Worm (Caenorhabditis elegans) whole organism, late embryonic: ENCODE measurements around the gene Y41G9A.17.

ENCODE experiments used
- C08G9.2 ChIP-seq: sonication (generic microtip); optimal IDR thresholded peaks from 2 replicates; lab custom pipeline; 2016; ENCODE audit warnings: mild to moderate bottlenecking, missing genetic modification characterization, moderate library complexity, missing compliant biosample characterization
- C38D4.7 ChIP-seq: fragments of 200-800 bp; sonication (Bioruptor generic); optimal IDR thresholded peaks from 2 replicates; lab custom pipeline; 2018; ENCODE audit warnings: mild to moderate bottlenecking, missing genetic modification characterization, moderate library complexity, missing compliant biosample characterization
- K02D7.2 ChIP-seq: sonication (generic microtip); optimal IDR thresholded peaks from 2 replicates; lab custom pipeline; 2017; ENCODE audit warnings: mild to moderate bottlenecking, missing genetic modification characterization, missing compliant biosample characterization
- K09A11.1 ChIP-seq: sonication (generic microtip); optimal IDR thresholded peaks from 2 replicates; lab custom pipeline; 2017; ENCODE audit warnings: antibody characterized with exemption, mild to moderate bottlenecking, missing genetic modification characterization, missing compliant biosample characterization; ENCODE audit not compliant: insufficient read depth
- Y22D7AL.16 ChIP-seq: sonication (generic microtip); optimal IDR thresholded peaks from 2 replicates; lab custom pipeline; 2016; ENCODE audit warnings: missing genetic modification characterization, missing compliant biosample characterization
- ahr-1 ChIP-seq: sonication (generic microtip); optimal IDR thresholded peaks from 2 replicates; lab custom pipeline; 2016; ENCODE audit warnings: missing genetic modification characterization, missing compliant biosample characterization
- ama-1 ChIP-seq: fragments of 150-350 bp; optimal IDR thresholded peaks from 2 replicates; lab custom pipeline; 2014
- ceh-14 ChIP-seq: sonication (generic microtip); optimal IDR thresholded peaks from 2 replicates; lab custom pipeline; 2016; ENCODE audit warnings: missing genotype, missing genetic modification characterization, missing compliant biosample characterization
- ceh-18 ChIP-seq: sonication (generic microtip); optimal IDR thresholded peaks from 2 replicates; lab custom pipeline; 2016; ENCODE audit warnings: missing genetic modification characterization, missing compliant biosample characterization
- ceh-19 ChIP-seq: fragments of 200-800 bp; sonication (Bioruptor generic); optimal IDR thresholded peaks from 2 replicates; lab custom pipeline; 2018; ENCODE audit warnings: mild to moderate bottlenecking, missing genetic modification characterization, missing compliant biosample characterization
- ceh-22 ChIP-seq: sonication (generic microtip); optimal IDR thresholded peaks from 2 replicates; lab custom pipeline; 2017; ENCODE audit warnings: missing biosample characterization, missing genetic modification characterization
- ceh-31 ChIP-seq: sonication (generic microtip); optimal IDR thresholded peaks from 2 replicates; lab custom pipeline; 2016; ENCODE audit warnings: missing genetic modification characterization, missing compliant biosample characterization
- ceh-34 ChIP-seq: sonication (generic microtip); optimal IDR thresholded peaks from 2 replicates; lab custom pipeline; 2016; ENCODE audit warnings: mild to moderate bottlenecking, missing genetic modification characterization, missing compliant biosample characterization
- ceh-45 ChIP-seq: fragments of 200-800 bp; sonication (Bioruptor generic); IDR thresholded peaks from 2 replicates; pipeline ENCODE4 v1.3.6; 2022; ENCODE audit warnings: missing genetic modification reagents, missing genetic modification characterization, missing compliant biosample characterization
- ceh-48 ChIP-seq: sonication (generic microtip); optimal IDR thresholded peaks from 2 replicates; lab custom pipeline; 2016; ENCODE audit warnings: missing genetic modification characterization, inconsistent platforms, missing compliant biosample characterization
- ceh-6 ChIP-seq: fragments of 200-800 bp; sonication (Bioruptor generic); optimal IDR thresholded peaks from 2 replicates; lab custom pipeline; 2018; ENCODE audit warnings: mild to moderate bottlenecking, missing genetic modification characterization, missing compliant biosample characterization
- ceh-9 ChIP-seq: sonication (generic microtip); optimal IDR thresholded peaks from 2 replicates; lab custom pipeline; 2016; ENCODE audit warnings: mild to moderate bottlenecking, missing genetic modification characterization, inconsistent platforms, missing compliant biosample characterization
- elt-2 ChIP-seq: sonication (generic microtip); optimal IDR thresholded peaks from 2 replicates; lab custom pipeline; 2016; ENCODE audit warnings: missing genetic modification reagents, missing genetic modification characterization, missing compliant biosample characterization
- elt-4 ChIP-seq: sonication (generic microtip); optimal IDR thresholded peaks from 2 replicates; lab custom pipeline; 2016; ENCODE audit warnings: missing genetic modification characterization, missing compliant biosample characterization
- ets-4 ChIP-seq: sonication (generic microtip); optimal IDR thresholded peaks from 2 replicates; lab custom pipeline; 2016; ENCODE audit warnings: missing genetic modification characterization, missing compliant biosample characterization
- eyg-1 ChIP-seq: sonication (generic microtip); optimal IDR thresholded peaks from 2 replicates; lab custom pipeline; 2016; ENCODE audit warnings: missing genotype, missing genetic modification characterization, missing compliant biosample characterization
- fkh-10 ChIP-seq: fragments of 150-350 bp; optimal IDR thresholded peaks from 2 replicates; lab custom pipeline; 2014; ENCODE audit warnings: missing biosample characterization, missing genetic modification reagents, missing genetic modification characterization
- hlh-15 ChIP-seq: sonication (generic microtip); optimal IDR thresholded peaks from 2 replicates; lab custom pipeline; 2016; ENCODE audit warnings: missing genetic modification characterization, missing compliant biosample characterization
- lin-11 ChIP-seq: fragments of 200-800 bp; sonication (Bioruptor generic); optimal IDR thresholded peaks from 2 replicates; lab custom pipeline; 2018; ENCODE audit warnings: mild to moderate bottlenecking, missing genetic modification characterization, missing compliant biosample characterization
- mec-3 ChIP-seq: sonication (generic microtip); optimal IDR thresholded peaks from 2 replicates; lab custom pipeline; 2016; ENCODE audit warnings: borderline replicate concordance, missing genetic modification characterization, missing compliant biosample characterization
- nfya-1 ChIP-seq: sonication (generic microtip); optimal IDR thresholded peaks from 2 replicates; lab custom pipeline; 2017; ENCODE audit warnings: missing genetic modification characterization, mild to moderate bottlenecking, missing compliant biosample characterization, antibody characterized with exemption, moderate library complexity
- nhr-11 ChIP-seq: fragments of 150-350 bp; optimal IDR thresholded peaks from 2 replicates; lab custom pipeline; 2014; ENCODE audit warnings: missing biosample characterization, missing genetic modification characterization
- npax-4 ChIP-seq: sonication (generic microtip); optimal IDR thresholded peaks from 2 replicates; lab custom pipeline; 2016; ENCODE audit warnings: missing genetic modification characterization, missing compliant biosample characterization
- odd-2 ChIP-seq: sonication (generic microtip); optimal IDR thresholded peaks from 2 replicates; lab custom pipeline; 2017; ENCODE audit warnings: antibody characterized with exemption, mild to moderate bottlenecking, missing genetic modification characterization, missing compliant biosample characterization
- pag-3 ChIP-seq: sonication (generic microtip); optimal IDR thresholded peaks from 2 replicates; lab custom pipeline; 2016; ENCODE audit warnings: missing compliant biosample characterization, missing genetic modification characterization, borderline replicate concordance
- pat-9 ChIP-seq: fragments of 200-800 bp; sonication (Bioruptor generic); optimal IDR thresholded peaks from 2 replicates; lab custom pipeline; 2018; ENCODE audit warnings: mild to moderate bottlenecking, missing genetic modification characterization, moderate library complexity, missing compliant biosample characterization
- pha-2 ChIP-seq: sonication (generic microtip); optimal IDR thresholded peaks from 2 replicates; lab custom pipeline; 2017; ENCODE audit warnings: mild to moderate bottlenecking, missing genetic modification characterization, missing compliant biosample characterization
- pros-1 ChIP-seq: fragments of 150-350 bp; optimal IDR thresholded peaks from 2 replicates; lab custom pipeline; 2014; ENCODE audit warnings: missing biosample characterization, missing genetic modification reagents, missing genetic modification characterization
- sdc-2 ChIP-seq: sonication (generic microtip); optimal IDR thresholded peaks from 2 replicates; lab custom pipeline; 2016; ENCODE audit warnings: missing genotype, missing genetic modification characterization, missing compliant biosample characterization
- sox-2 ChIP-seq: fragments of 200-800 bp; sonication (Bioruptor generic); IDR thresholded peaks from 2 replicates; pipeline ENCODE4 v1.3.6; 2022; ENCODE audit warnings: missing genetic modification reagents, missing genetic modification characterization, missing compliant biosample characterization
- tbx-7 ChIP-seq: sonication (generic microtip); optimal IDR thresholded peaks from 2 replicates; lab custom pipeline; 2016; ENCODE audit warnings: missing genotype, missing genetic modification characterization, missing compliant biosample characterization
- ttx-3 ChIP-seq: sonication (generic microtip); optimal IDR thresholded peaks from 2 replicates; lab custom pipeline; 2016; ENCODE audit warnings: missing genetic modification reagents, missing genetic modification characterization, missing compliant biosample characterization
- unc-3 ChIP-seq, 2 experiments: fragments of 200-800 bp in 1 of 2; sonication (Bioruptor generic) in 1 of 2; sonication (generic microtip) in 1 of 2; conservative IDR thresholded peaks in 1 of 2; optimal IDR thresholded peaks in 1 of 2; 2 replicates each; pipeline versions ENCODE4 v1.3.6 to Lab custom; 2016 to 2022; ENCODE audit warnings: missing compliant biosample characterization in 2 of 2, missing genetic modification characterization in 2 of 2, missing genetic modification reagents in 1 of 2
- unc-42 ChIP-seq: sonication (generic microtip); optimal IDR thresholded peaks from 2 replicates; lab custom pipeline; 2016; ENCODE audit warnings: missing genotype, missing genetic modification characterization, missing compliant biosample characterization
- unc-55 ChIP-seq: sonication (generic microtip); optimal IDR thresholded peaks from 2 replicates; lab custom pipeline; 2017; ENCODE audit warnings: missing biosample characterization, missing genetic modification reagents, missing genetic modification characterization
- unc-86 ChIP-seq: sonication (generic microtip); optimal IDR thresholded peaks from 2 replicates; lab custom pipeline; 2016; ENCODE audit warnings: missing genetic modification characterization, missing compliant biosample characterization
- zip-5 ChIP-seq: sonication (generic microtip); optimal IDR thresholded peaks from 2 replicates; lab custom pipeline; 2016; ENCODE audit warnings: missing genetic modification characterization, missing compliant biosample characterization
- ztf-16 ChIP-seq: sonication (generic microtip); optimal IDR thresholded peaks from 2 replicates; lab custom pipeline; 2017; ENCODE audit warnings: missing genetic modification characterization, missing compliant biosample characterization

Gene Y41G9A.17

DNA sequence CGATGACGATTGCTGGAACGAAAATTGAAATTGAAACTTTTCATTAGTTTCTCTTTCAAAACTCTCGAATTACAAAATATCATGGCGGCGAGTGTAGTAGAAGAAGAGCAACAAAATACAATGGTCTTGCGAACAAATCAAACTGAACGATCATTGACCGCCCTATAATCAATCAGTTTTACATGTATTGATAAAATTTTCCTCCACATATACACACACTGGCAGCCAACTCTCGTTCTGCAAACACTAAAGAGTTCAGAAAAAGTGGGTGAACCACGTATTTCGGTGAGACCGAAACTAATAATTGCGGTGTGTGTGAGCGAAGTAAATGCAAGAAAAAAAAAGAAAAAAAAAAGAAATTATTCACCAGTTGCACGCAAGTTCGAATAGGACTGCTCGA is 47.7 kb upstream of the Y41G9A.17 start:
- TF ChIP-seq pros-1 (tag; lab: Kevin White, UChicago) = no peak
- TF ChIP-seq unc-3 (GFP tag; conservative IDR thresholded peaks at IDR 0.05; lab: Robert Waterston, UW) = no peak
- TF ChIP-seq unc-3 (tag; optimal IDR thresholded peaks at IDR 0.05; lab: Kevin White, UChicago) = no peak
- no peak for TF ChIP-seq ama-1 (lab: Kevin White, UChicago)
- TF ChIP-seq ceh-45 (GFP tag; lab: Robert Waterston, UW) = no peak
- TF ChIP-seq sdc-2 (tag; lab: Kevin White, UChicago) = no peak
- TF ChIP-seq K09A11.1 (tag; lab: Kevin White, UChicago) = no peak
- no peak for TF ChIP-seq eyg-1 (tag; lab: Kevin White, UChicago)
- TF ChIP-seq ceh-14 (tag; lab: Kevin White, UChicago) = no peak
- no peak for TF ChIP-seq sox-2 (GFP tag; lab: Robert Waterston, UW)
- TF ChIP-seq K02D7.2 (tag; lab: Kevin White, UChicago) = no peak
- TF ChIP-seq C38D4.7 (GFP tag; lab: Kevin White, UChicago) = no peak
- no peak for TF ChIP-seq ceh-9 (tag; lab: Kevin White, UChicago)
- TF ChIP-seq pag-3 (tag; lab: Kevin White, UChicago) = no peak

DNA sequence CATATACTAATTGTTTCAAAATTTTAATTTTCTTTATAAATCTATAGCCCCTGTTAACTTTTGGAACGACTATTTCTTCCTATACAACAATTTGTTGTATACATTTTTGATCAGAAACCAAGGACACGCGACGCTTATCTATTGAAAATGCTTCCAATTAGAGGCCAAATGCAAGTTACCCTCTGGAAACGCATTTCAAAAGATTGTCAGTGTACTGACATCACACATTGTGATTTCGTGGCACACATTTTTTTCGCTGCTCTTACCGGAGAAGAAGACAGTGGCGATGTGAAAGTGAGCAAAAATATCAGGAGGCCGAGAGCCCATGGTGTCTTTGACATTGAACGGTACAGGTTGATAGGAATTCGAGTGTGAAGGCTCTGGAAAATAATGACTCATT is 45.9 kb upstream of the Y41G9A.17 start, which contains the start of gene cnnm-3:
cnnm-3 (minus strand) TSS at position 382 of the 400 bp plus-strand sequence.
- TF ChIP-seq zip-5 (no peak), ets-4 (tag; lab: Kevin White, UChicago) (no peak), ceh-14 (tag; lab: Kevin White, UChicago) (no peak), unc-86 (tag; lab: Kevin White, UChicago) (no peak), npax-4 (tag; lab: Kevin White, UChicago) (no peak), ceh-19 (GFP tag; lab: Kevin White, UChicago) (no peak), ttx-3 (tag; lab: Kevin White, UChicago) (no peak), lin-11 (tag; lab: Kevin White, UChicago) (no peak), nfya-1 (tag; lab: Kevin White, UChicago) (no peak), ceh-48 (no peak), C08G9.2 (tag; lab: Kevin White, UChicago) (no peak), fkh-10 (no peak), elt-2 (tag; lab: Kevin White, UChicago) (no peak), pag-3 (tag; lab: Kevin White, UChicago) (no peak), tbx-7 (tag; lab: Kevin White, UChicago) (no peak), odd-2 (tag; lab: Kevin White, UChicago) (no peak)
- TF ChIP-seq, all 69 proteins: peak for 0

DNA sequence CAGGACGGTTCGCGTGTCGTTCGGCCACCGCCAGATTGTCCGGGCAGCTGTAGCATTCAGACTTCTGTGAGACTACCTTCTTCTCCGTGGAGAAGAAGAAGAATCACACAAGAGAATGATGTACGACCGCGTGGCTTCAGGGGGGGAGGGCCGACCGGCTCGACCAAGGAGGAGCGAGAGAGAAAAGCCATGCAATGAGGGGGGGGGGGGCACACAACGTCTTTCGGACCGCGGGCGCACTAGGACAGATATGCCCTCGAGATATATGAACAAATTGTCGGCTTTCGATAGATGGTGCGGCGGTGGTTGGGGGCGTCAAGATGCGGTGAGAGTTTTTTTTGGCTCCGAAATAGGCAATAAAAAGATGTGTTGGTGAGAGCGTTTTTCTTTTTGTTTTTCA is 41.1 kb upstream of the Y41G9A.17 start:
- TF ChIP-seq ceh-31 (tag; lab: Kevin White, UChicago) = peak; percentile 85
- no peak for TF ChIP-seq ceh-9 (tag; lab: Kevin White, UChicago)

- TF ChIP-seq unc-42 (peak; percentile 71), ahr-1 (tag; lab: Kevin White, UChicago) (no peak), Y22D7AL.16 (tag; lab: Kevin White, UChicago) (no peak), ztf-16 (tag; lab: Kevin White, UChicago) (no peak), C38D4.7 (GFP tag; lab: Kevin White, UChicago) (no peak)
- TF ChIP-seq, all 69 proteins: peak for 1
Measured at ce11 chrX:3040021-3040420, 40.5 kb upstream of the Y41G9A.17 start.

ce11 chrX:3035972-3036379 is 36.4 kb upstream of the Y41G9A.17 start:
- TF ChIP-seq ceh-19 (GFP tag; lab: Kevin White, UChicago) (peak; percentile 97), ceh-34 (peak; percentile 94), ceh-6 (peak; percentile 89), nhr-11 (tag; lab: Kevin White, UChicago) (no peak), sdc-2 (tag; lab: Kevin White, UChicago) (peak; percentile 93), mec-3 (tag; lab: Kevin White, UChicago) (peak; percentile 82), pha-2 (peak; percentile 92), elt-4 (tag; lab: Kevin White, UChicago) (no peak), pat-9 (tag; lab: Kevin White, UChicago) (peak; percentile 92), unc-3 (GFP tag; conservative IDR thresholded peaks at IDR 0.05; lab: Robert Waterston, UW) (peak; percentile 92), unc-3 (tag; optimal IDR thresholded peaks at IDR 0.05; lab: Kevin White, UChicago) (peak; percentile 95), ceh-18 (tag; lab: Kevin White, UChicago) (peak; percentile 90), unc-42 (peak; percentile 68), ceh-48 (peak; percentile 90), unc-55 (GFP tag; lab: Kevin White, UChicago) (peak; percentile 24), hlh-15 (tag; lab: Kevin White, UChicago) (peak; percentile 95), K09A11.1 (tag; lab: Kevin White, UChicago) (peak; percentile 86), ceh-9 (tag; lab: Kevin White, UChicago) (peak; percentile 97), ceh-22 (tag; lab: Kevin White, UChicago) (no peak)
